Worm (Caenorhabditis elegans): Measurements from ENCODE around the gene T28H10.2.

Gene T28H10.2

DNA sequence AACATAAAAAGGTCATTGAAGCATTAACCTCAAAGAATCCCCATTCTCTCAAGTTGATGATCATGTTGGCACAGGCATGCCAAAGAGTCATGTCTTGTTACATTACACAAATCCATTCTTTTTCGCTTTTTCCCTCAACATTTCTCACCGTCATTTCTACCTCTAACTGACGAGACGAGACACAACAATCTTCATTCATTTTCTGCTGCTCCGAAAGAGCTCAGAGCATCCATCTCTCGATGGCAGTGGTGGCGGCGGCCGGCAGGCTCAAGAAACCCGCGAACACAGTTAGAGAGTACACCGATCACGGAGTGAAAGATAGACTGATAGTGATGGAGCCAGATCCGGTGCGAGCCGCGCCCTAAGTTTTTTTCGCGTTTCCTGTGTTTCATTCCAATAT, 35.6 kb downstream of the T28H10.2 start (continued):
- TF ChIP-seq daf-12 (tag; optimal IDR thresholded peaks at IDR 0.05), result no peak
- TF ChIP-seq ctbp-1 (GFP tag; IDR thresholded peaks at IDR 0.05), result 0 out of 2 replicates have a peak, but pooled peaks have one; percentile 10
- TF ChIP-seq nhr-76 (tag; optimal IDR thresholded peaks at IDR 0.05), result no peak
- TF ChIP-seq madf-9 (GFP tag; conservative IDR thresholded peaks at IDR 0.05), result peak; percentile 44; the same call in 1 of the 2 replicates
- no peak for TF ChIP-seq dmd-8 (GFP tag; IDR thresholded peaks at IDR 0.05)
- no peak for TF ChIP-seq dmd-6 (GFP tag; IDR thresholded peaks at IDR 0.05)
- TF ChIP-seq fos-1 (tag; optimal IDR thresholded peaks at IDR 0.05), result no peak
- TF ChIP-seq ztf-7 (tag; optimal IDR thresholded peaks at IDR 0.05), result no peak
- TF ChIP-seq arid-1 (GFP tag; conservative IDR thresholded peaks at IDR 0.05), result no peak
- no peak for TF ChIP-seq mdt-29 (GFP tag; IDR thresholded peaks at IDR 0.05)
- no peak for TF ChIP-seq ZK546.5 (tag; optimal IDR thresholded peaks at IDR 0.05)
- TF ChIP-seq dmd-9 (GFP tag; IDR thresholded peaks at IDR 0.05), result no peak
- no peak for TF ChIP-seq cey-2 (tag; optimal IDR thresholded peaks at IDR 0.05; ENCODE audit: borderline replicate concordance, insufficient read depth)
- no peak for TF ChIP-seq Y5F2A.4 (GFP tag; optimal IDR thresholded peaks at IDR 0.05)
- no peak for TF ChIP-seq duxl-1 (tag; optimal IDR thresholded peaks at IDR 0.05; ENCODE audit: poor library complexity)
- TF ChIP-seq T20F7.1 (GFP tag; optimal IDR thresholded peaks at IDR 0.05), result no peak
- TF ChIP-seq unc-62 (GFP tag; optimal IDR thresholded peaks at IDR 0.05 in 1 of 2), result peak in 1 of 2 experiments; percentile 65
- no peak for TF ChIP-seq unc-62 (tag; optimal IDR thresholded peaks at IDR 0.05)
- TF ChIP-seq nhr-6 (tag; optimal IDR thresholded peaks at IDR 0.05), result no peak
- TF ChIP-seq F44E2.7 (GFP tag; IDR thresholded peaks at IDR 0.05), result no peak
- no peak for TF ChIP-seq F49E8.2 (tag; optimal IDR thresholded peaks at IDR 0.05; ENCODE audit: borderline replicate concordance)
- TF ChIP-seq hmg-1.1 (GFP tag; IDR thresholded peaks at IDR 0.05), result no peak
- TF ChIP-seq nhr-25 (tag; optimal IDR thresholded peaks at IDR 0.05; ENCODE audit: borderline replicate concordance, insufficient read depth), result no peak
- no peak for TF ChIP-seq snpc-4 (tag; optimal IDR thresholded peaks at IDR 0.05)
- no peak for TF ChIP-seq ama-1 (optimal IDR thresholded peaks at IDR 0.05)
- TF ChIP-seq set-16 (GFP tag; IDR thresholded peaks at IDR 0.05), result peak; percentile 54
- no peak for TF ChIP-seq lin-1 (GFP tag; IDR thresholded peaks at IDR 0.05)

DNA sequence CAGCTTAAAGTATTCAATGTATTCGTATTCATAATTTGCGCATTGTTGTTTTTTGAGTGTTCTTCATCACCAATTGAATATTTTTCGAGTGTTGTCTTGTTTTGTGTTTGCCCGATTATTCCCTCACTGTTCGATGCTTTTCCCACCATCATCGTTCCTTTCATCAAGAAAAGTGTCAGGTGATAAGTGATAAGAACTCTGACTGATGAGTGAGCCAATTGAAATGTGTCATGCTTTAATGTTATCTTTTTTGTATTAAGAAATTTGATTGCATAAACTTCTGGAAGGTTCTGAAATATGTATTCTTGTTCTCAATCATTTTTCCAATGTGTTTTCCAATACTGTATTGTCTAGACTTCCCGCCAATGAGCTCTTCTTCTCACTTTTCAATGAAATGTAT, 37.4 kb downstream of the T28H10.2 start:
- TF ChIP-seq dve-1 (tag; optimal IDR thresholded peaks at IDR 0.05; ENCODE audit: insufficient read depth), result peak; percentile 76
- no peak for TF ChIP-seq nhr-102 (tag; optimal IDR thresholded peaks at IDR 0.05)
- TF ChIP-seq mep-1 (tag; optimal IDR thresholded peaks at IDR 0.05), result peak; percentile 46
- no peak for TF ChIP-seq ztf-11 (tag; optimal IDR thresholded peaks at IDR 0.05)
- TF ChIP-seq pqm-1 (tag; optimal IDR thresholded peaks at IDR 0.05), result peak; percentile 78
- TF ChIP-seq hlh-30 (tag; optimal IDR thresholded peaks at IDR 0.05; ENCODE audit: insufficient read depth), result peak; percentile 75
- TF ChIP-seq daf-19 (GFP tag; conservative IDR thresholded peaks at IDR 0.05), result no peak
- no peak for TF ChIP-seq lsy-2 (tag; optimal IDR thresholded peaks at IDR 0.05)
- TF ChIP-seq mdt-29 (GFP tag; IDR thresholded peaks at IDR 0.05), result peak; percentile 32; the same call in 1 of the 2 replicates
- TF ChIP-seq nhr-77 (tag; optimal IDR thresholded peaks at IDR 0.05), result peak; percentile 66
- peak; percentile 90 for TF ChIP-seq aha-1 (tag)
- no peak for TF ChIP-seq duxl-1 (tag; optimal IDR thresholded peaks at IDR 0.05; ENCODE audit: poor library complexity)
- no peak for TF ChIP-seq unc-39 (tag; optimal IDR thresholded peaks at IDR 0.05)
- no peak for TF ChIP-seq spr-1 (tag; optimal IDR thresholded peaks at IDR 0.05)
- no peak for TF ChIP-seq Y5F2A.4 (GFP tag; optimal IDR thresholded peaks at IDR 0.05)
- TF ChIP-seq dmd-6 (GFP tag; IDR thresholded peaks at IDR 0.05), result peak; percentile 72
- TF ChIP-seq zfp-3 (GFP tag; conservative IDR thresholded peaks at IDR 0.05), result no peak
- peak; percentile 25; the same call in 1 of the 2 replicates for TF ChIP-seq php-3 (GFP tag; IDR thresholded peaks at IDR 0.05)
- TF ChIP-seq saeg-2 (GFP tag; IDR thresholded peaks at IDR 0.05), result no peak
- TF ChIP-seq daf-16 (GFP tag; optimal IDR thresholded peaks at IDR 0.05), result no peak
- peak; percentile 88 for TF ChIP-seq daf-16 (tag; optimal IDR thresholded peaks at IDR 0.05)
- TF ChIP-seq lin-39 (tag; optimal IDR thresholded peaks at IDR 0.05), result no peak
- peak; percentile 80 for TF ChIP-seq hlh-11 (tag; optimal IDR thresholded peaks at IDR 0.05)
- peak; percentile 48 for TF ChIP-seq T20F7.1 (GFP tag; optimal IDR thresholded peaks at IDR 0.05)
- TF ChIP-seq set-16 (GFP tag; IDR thresholded peaks at IDR 0.05), result no peak
- no peak for TF ChIP-seq mes-2 (tag; optimal IDR thresholded peaks at IDR 0.05; ENCODE audit: poor library complexity, severe bottlenecking)
- no peak for TF ChIP-seq daf-8 (GFP tag; IDR thresholded peaks at IDR 0.05)
- no peak for TF ChIP-seq pha-4 (GFP tag; IDR thresholded peaks at IDR 0.05)
- no peak for TF ChIP-seq pha-4 (tag; optimal IDR thresholded peaks at IDR 0.05)
- no peak for TF ChIP-seq D1046.2 (GFP tag; IDR thresholded peaks at IDR 0.05)

All from whole organism, L4 larva.